Fruit fly (Drosophila melanogaster) whole organism, embryonic: ENCODE results near the gene CG6136.

Experiments used
- Ada2b ChIP-seq: fragments of 200-800 bp; sonication (Bioruptor generic); IDR thresholded peaks from 2 replicates; pipeline ENCODE4 v1.3.6; 2022; ENCODE audit warnings: missing biosample characterization, missing genetic modification characterization
- Atf3 ChIP-seq: fragments of 200-800 bp; sonication (Bioruptor generic); optimal IDR thresholded peaks from 3 replicates; lab custom pipeline; 2016; ENCODE audit warnings: missing biosample characterization, missing genetic modification characterization
- Bdp1 ChIP-seq: fragments of 200-800 bp; sonication (Bioruptor generic); optimal IDR thresholded peaks from 3 replicates; lab custom pipeline; 2016; ENCODE audit warnings: missing biosample characterization, missing genetic modification characterization
- BtbVII ChIP-seq: fragments of 200-800 bp; sonication (Bioruptor generic); optimal IDR thresholded peaks from 3 replicates; lab custom pipeline; 2017; ENCODE audit warnings: missing biosample characterization, mild to moderate bottlenecking, missing genetic modification characterization
- CG11085 ChIP-seq: fragments of 200-800 bp; sonication (Bioruptor generic); IDR thresholded peaks from 2 replicates; pipeline ENCODE4 v1.3.6; 2022; ENCODE audit warnings: missing biosample characterization, missing genetic modification characterization
- CG11398 ChIP-seq: fragments of 200-800 bp; sonication (Bioruptor generic); optimal IDR thresholded peaks from 2 replicates; lab custom pipeline; 2016; ENCODE audit warnings: missing biosample characterization, missing genetic modification characterization
- CG12942 ChIP-seq: fragments of 200-800 bp; sonication (Bioruptor generic); optimal IDR thresholded peaks from 3 replicates; lab custom pipeline; 2016; ENCODE audit warnings: missing biosample characterization, missing genetic modification characterization
- CG13424 ChIP-seq: fragments of 200-800 bp; sonication (Bioruptor generic); optimal IDR thresholded peaks from 2 replicates; lab custom pipeline; 2019; ENCODE audit warnings: missing biosample characterization, mild to moderate bottlenecking, missing genetic modification characterization, moderate library complexity
- CG13624 ChIP-seq: fragments of 200-800 bp; sonication (Bioruptor generic); optimal IDR thresholded peaks from 2 replicates; lab custom pipeline; 2016; ENCODE audit warnings: missing biosample characterization, missing genetic modification characterization
- CG15011 ChIP-seq: fragments of 200-800 bp; sonication (Bioruptor generic); optimal IDR thresholded peaks from 3 replicates; lab custom pipeline; 2018; ENCODE audit warnings: missing biosample characterization, mild to moderate bottlenecking, missing genetic modification characterization
- CG1603 ChIP-seq: fragments of 200-800 bp; sonication (Bioruptor generic); optimal IDR thresholded peaks from 2 replicates; lab custom pipeline; 2019; ENCODE audit warnings: missing biosample characterization, mild to moderate bottlenecking, missing genetic modification characterization, moderate library complexity
- CG17568 ChIP-seq: fragments of 200-800 bp; sonication (Bioruptor generic); optimal IDR thresholded peaks from 2 replicates; lab custom pipeline; 2018; ENCODE audit warnings: missing biosample characterization, mild to moderate bottlenecking, missing genetic modification characterization, moderate library complexity
- CG17829 ChIP-seq: fragments of 200-800 bp; optimal IDR thresholded peaks from 2 replicates; lab custom pipeline; 2019; ENCODE audit warnings: missing biosample characterization, mild to moderate bottlenecking, missing genetic modification characterization, moderate library complexity
- CG18011 ChIP-seq: fragments of 200-800 bp; sonication (Bioruptor generic); optimal IDR thresholded peaks from 2 replicates; lab custom pipeline; 2017; ENCODE audit warnings: missing biosample characterization, missing genetic modification characterization, mild to moderate bottlenecking, moderate library complexity, missing genotype
- CG2202 ChIP-seq: fragments of 200-800 bp; sonication (Bioruptor generic); optimal IDR thresholded peaks from 2 replicates; lab custom pipeline; 2018; ENCODE audit warnings: missing biosample characterization, mild to moderate bottlenecking, missing genetic modification characterization
- CG6689 ChIP-seq: fragments of 200-800 bp; sonication (Bioruptor generic); IDR thresholded peaks from 2 replicates; pipeline ENCODE4 v1.3.6; 2022; ENCODE audit warnings: missing biosample characterization, missing genetic modification characterization
- CG7556 ChIP-seq: fragments of 200-800 bp; sonication (Bioruptor generic); optimal IDR thresholded peaks from 2 replicates; lab custom pipeline; 2017; ENCODE audit warnings: missing biosample characterization, mild to moderate bottlenecking, missing genetic modification characterization
- CG7987 ChIP-seq: fragments of 200-800 bp; sonication (Bioruptor generic); optimal IDR thresholded peaks from 2 replicates; lab custom pipeline; 2018; ENCODE audit warnings: missing biosample characterization, mild to moderate bottlenecking, missing genetic modification characterization, moderate library complexity
- CG8359 ChIP-seq: fragments of 200-800 bp; sonication (Bioruptor generic); optimal IDR thresholded peaks from 2 replicates; lab custom pipeline; 2017; ENCODE audit warnings: missing biosample characterization, mild to moderate bottlenecking, missing genetic modification characterization, borderline replicate concordance
- CG9609 ChIP-seq: fragments of 200-800 bp; sonication (Bioruptor generic); optimal IDR thresholded peaks from 3 replicates; lab custom pipeline; 2016; ENCODE audit warnings: missing biosample characterization, missing genetic modification characterization
- CoRest ChIP-seq: fragments of 200-800 bp; sonication (Bioruptor generic); optimal IDR thresholded peaks from 3 replicates; lab custom pipeline; 2018; ENCODE audit warnings: missing biosample characterization, mild to moderate bottlenecking, missing genetic modification characterization, moderate library complexity
- D19B ChIP-seq: fragments of 200-800 bp; sonication (Bioruptor generic); optimal IDR thresholded peaks from 2 replicates; lab custom pipeline; 2017; ENCODE audit warnings: missing biosample characterization, mild to moderate bottlenecking, missing genetic modification characterization
- H2.0 ChIP-seq: fragments of 200-800 bp; sonication (Bioruptor generic); IDR thresholded peaks from 2 replicates; pipeline ENCODE4 v1.3.6; 2022; ENCODE audit warnings: missing biosample characterization, missing genetic modification characterization
- HmgD ChIP-seq: fragments of 200-800 bp; sonication (Bioruptor generic); optimal IDR thresholded peaks from 3 replicates; lab custom pipeline; 2016; ENCODE audit warnings: missing biosample characterization, missing genetic modification characterization
- Hsf ChIP-seq: fragments of 200-800 bp; sonication (Bioruptor generic); optimal IDR thresholded peaks from 3 replicates; lab custom pipeline; 2016; ENCODE audit warnings: missing biosample characterization, missing genetic modification characterization
- Lim3 ChIP-seq: fragments of 200-800 bp; sonication (Bioruptor generic); IDR thresholded peaks from 2 replicates; pipeline ENCODE4 v1.3.6; 2022; ENCODE audit warnings: missing biosample characterization, missing genetic modification characterization
- MTF-1 ChIP-seq: fragments of 200-800 bp; sonication (Bioruptor generic); optimal IDR thresholded peaks from 2 replicates; lab custom pipeline; 2018; ENCODE audit warnings: missing biosample characterization, mild to moderate bottlenecking, missing genetic modification characterization, borderline replicate concordance
- Opbp ChIP-seq: fragments of 200-800 bp; sonication (Bioruptor generic); IDR thresholded peaks from 3 replicates; pipeline ENCODE4 v1.3.6; 2022; ENCODE audit warnings: missing biosample characterization, missing genetic modification characterization; ENCODE audit not compliant: partially characterized antibody
- Rx ChIP-seq: fragments of 200-800 bp; sonication (Bioruptor generic); IDR thresholded peaks from 2 replicates; pipeline ENCODE4 v1.3.6; 2022; ENCODE audit warnings: missing biosample characterization, missing genetic modification characterization
- Spps ChIP-seq: fragments of 200-800 bp; sonication (Bioruptor generic); optimal IDR thresholded peaks from 2 replicates; lab custom pipeline; 2018; ENCODE audit warnings: missing biosample characterization, mild to moderate bottlenecking, missing genetic modification characterization
- Stat92E ChIP-seq, 3 experiments: fragments of >200 bp in 2 of 3; fragments of 200-800 bp in 1 of 3; sonication (Bioruptor generic) in 1 of 3; optimal IDR thresholded peaks; 2 replicates each; lab custom pipeline; 2017 to 2019; ENCODE audit warnings: missing biosample characterization in 3 of 3, missing genetic modification characterization in 3 of 3, mild to moderate bottlenecking in 1 of 3, moderate library complexity in 1 of 3
- Taf1 ChIP-seq: fragments of 200-800 bp; sonication (Bioruptor generic); IDR thresholded peaks from 2 replicates; pipeline ENCODE4 v1.3.6; 2022; ENCODE audit warnings: missing biosample characterization, missing genetic modification characterization
- Xbp1 ChIP-seq: fragments of 200-800 bp; sonication (Bioruptor generic); optimal IDR thresholded peaks from 3 replicates; lab custom pipeline; 2016; ENCODE audit warnings: missing biosample characterization, mild to moderate bottlenecking, missing genetic modification characterization
- ac ChIP-seq: fragments of 200-800 bp; sonication (Bioruptor generic); optimal IDR thresholded peaks from 3 replicates; lab custom pipeline; 2017; ENCODE audit warnings: missing biosample characterization, mild to moderate bottlenecking, missing genetic modification characterization
- chinmo ChIP-seq: fragments of 200-800 bp; sonication (Bioruptor generic); IDR thresholded peaks from 4 replicates; pipeline ENCODE4 v1.3.6; 2022; ENCODE audit warnings: missing biosample characterization, missing genetic modification characterization; ENCODE audit not compliant: partially characterized antibody
- chm ChIP-seq: fragments of 200-800 bp; sonication (Bioruptor generic); IDR thresholded peaks from 2 replicates; pipeline ENCODE4 v1.3.6; 2022; ENCODE audit warnings: missing biosample characterization, missing genetic modification characterization
- crc ChIP-seq: fragments of 200-800 bp; sonication (Bioruptor generic); optimal IDR thresholded peaks from 2 replicates; lab custom pipeline; 2016; ENCODE audit warnings: missing biosample characterization, missing genetic modification characterization
- fru ChIP-seq: fragments of >200 bp; optimal IDR thresholded peaks from 2 replicates; lab custom pipeline; 2017
- lab ChIP-seq: fragments of 200-800 bp; sonication (Bioruptor generic); optimal IDR thresholded peaks from 3 replicates; lab custom pipeline; 2017; ENCODE audit warnings: missing biosample characterization, missing genetic modification characterization, mild to moderate bottlenecking, moderate library complexity, missing genetic modification reagents
- pb ChIP-seq: fragments of 200-800 bp; sonication (Bioruptor generic); optimal IDR thresholded peaks from 3 replicates; lab custom pipeline; 2016; ENCODE audit warnings: missing biosample characterization, missing genetic modification characterization
- pnt ChIP-seq: fragments of 200-800 bp; sonication (Bioruptor generic); optimal IDR thresholded peaks from 3 replicates; lab custom pipeline; 2016; ENCODE audit warnings: missing biosample characterization, missing genetic modification characterization
- psq ChIP-seq: fragments of 200-800 bp; sonication (Bioruptor generic); optimal IDR thresholded peaks from 2 replicates; lab custom pipeline; 2017; ENCODE audit warnings: missing biosample characterization, missing genetic modification characterization
- sens-2 ChIP-seq: fragments of 200-800 bp; sonication (Bioruptor generic); IDR thresholded peaks from 2 replicates; pipeline ENCODE4 v1.3.6; 2022; ENCODE audit warnings: missing biosample characterization, missing genetic modification characterization
- shn ChIP-seq: fragments of 200-800 bp; sonication (Bioruptor generic); optimal IDR thresholded peaks from 3 replicates; lab custom pipeline; 2016; ENCODE audit warnings: missing biosample characterization, missing genetic modification characterization
- sisA ChIP-seq: fragments of 200-800 bp; sonication (Bioruptor generic); IDR thresholded peaks from 2 replicates; pipeline ENCODE4 v1.3.6; 2022; ENCODE audit warnings: missing biosample characterization, missing genetic modification characterization
- tup ChIP-seq: fragments of 200-800 bp; sonication (Bioruptor generic); optimal IDR thresholded peaks from 2 replicates; lab custom pipeline; 2016; ENCODE audit warnings: missing biosample characterization, mild to moderate bottlenecking, missing genetic modification characterization, moderate library complexity
- tx ChIP-seq: fragments of 200-800 bp; sonication (Bioruptor generic); optimal IDR thresholded peaks from 2 replicates; lab custom pipeline; 2016; ENCODE audit warnings: missing biosample characterization, missing genetic modification characterization
- vvl ChIP-seq: fragments of 200-800 bp; sonication (Bioruptor generic); IDR thresholded peaks from 2 replicates; pipeline ENCODE4 v1.3.6; 2022; ENCODE audit warnings: missing biosample characterization, missing genetic modification characterization
- zen2 ChIP-seq: fragments of 200-800 bp; sonication (Bioruptor generic); IDR thresholded peaks from 3 replicates; pipeline ENCODE4 v1.3.6; 2022; ENCODE audit warnings: missing biosample characterization, missing genetic modification characterization; ENCODE audit not compliant: partially characterized antibody

Gene CG6136

dm6 chr3R:15418824-15419530 is 47.0 kb upstream of the CG6136 start (continued):
- no peak for TF ChIP-seq Bdp1
- TF ChIP-seq pb (GFP tag; lab: Kevin White, UChicago): no peak
- TF ChIP-seq Lim3 (GFP tag; lab: Robert Waterston, UW): no peak
- no peak for TF ChIP-seq CG9609
- TF ChIP-seq tup (GFP tag; lab: Kevin White, UChicago): no peak
- no peak for TF ChIP-seq pnt (GFP tag; lab: Kevin White, UChicago)
- peak; percentile 49; the same call in 1 of the 2 replicates for TF ChIP-seq sisA (GFP tag; lab: Robert Waterston, UW)
- no peak for TF ChIP-seq Taf1 (GFP tag; lab: Robert Waterston, UW)
- TF ChIP-seq CG18011 (GFP tag; lab: Kevin White, UChicago): peak; percentile 32
- TF ChIP-seq BtbVII (GFP tag; lab: Kevin White, UChicago): peak; percentile 66
- TF ChIP-seq CG15011 (GFP tag; lab: Kevin White, UChicago): peak; percentile 58
- TF ChIP-seq CG17829 (tag; lab: Kevin White, UChicago): peak; percentile 88
- TF ChIP-seq Opbp: no peak
- TF ChIP-seq D19B (GFP tag; lab: Kevin White, UChicago): no peak
- no peak for TF ChIP-seq crc (GFP tag; lab: Kevin White, UChicago)
- TF ChIP-seq chinmo (GFP tag; lab: Robert Waterston, UW): peak; percentile 75; the same call in 3 of the 4 replicates
- TF ChIP-seq Atf3: no peak
- no peak for TF ChIP-seq CG11398 (GFP tag; lab: Kevin White, UChicago)
- TF ChIP-seq vvl (GFP tag; lab: Robert Waterston, UW): no peak
- TF ChIP-seq Stat92E (GFP tag; optimal IDR thresholded peaks at IDR 0.05; lab: Kevin White, UChicago): peak in 1 of 3 experiments; percentile 36
- TF ChIP-seq CG7987 (GFP tag; lab: Kevin White, UChicago): no peak
- TF ChIP-seq Ada2b (GFP tag; lab: Robert Waterston, UW): no peak
- TF ChIP-seq Spps (tag; lab: Kevin White, UChicago): peak; percentile 53
- no peak for TF ChIP-seq MTF-1
- TF ChIP-seq ac (GFP tag; lab: Kevin White, UChicago): peak; percentile 59
- TF ChIP-seq CG7556 (GFP tag; lab: Kevin White, UChicago): peak; percentile 95
- TF ChIP-seq psq (GFP tag; lab: Kevin White, UChicago): peak; percentile 25
- TF ChIP-seq H2.0 (GFP tag; lab: Robert Waterston, UW): 0 out of 2 replicates have a peak, but pooled peaks have one; percentile 3
- no peak for TF ChIP-seq CG13624 (GFP tag; lab: Kevin White, UChicago)
- TF ChIP-seq CG8359 (GFP tag; lab: Kevin White, UChicago): no peak
- peak; percentile 90 for TF ChIP-seq CoRest
- TF ChIP-seq zen2: no peak
- TF ChIP-seq CG6689 (GFP tag; lab: Robert Waterston, UW): peak; percentile 61; the same call in 1 of the 2 replicates
- peak; percentile 46 for TF ChIP-seq CG12942 (GFP tag; lab: Kevin White, UChicago)
- TF ChIP-seq Xbp1: peak; percentile 72
- no peak for TF ChIP-seq sens-2 (GFP tag; lab: Robert Waterston, UW)
- peak; percentile 86 for TF ChIP-seq CG13424 (tag; lab: Kevin White, UChicago)
- no peak for TF ChIP-seq tx
- peak; percentile 48 for TF ChIP-seq Hsf (GFP tag; lab: Kevin White, UChicago)
- no peak for TF ChIP-seq HmgD (GFP tag; lab: Kevin White, UChicago)
- peak; percentile 52 for TF ChIP-seq CG2202 (tag; lab: Kevin White, UChicago)
- TF ChIP-seq chm (GFP tag; lab: Robert Waterston, UW): no peak
- no peak for TF ChIP-seq CG11085 (GFP tag; lab: Robert Waterston, UW)
- TF ChIP-seq CG1603 (tag; lab: Kevin White, UChicago): peak; percentile 22
- no peak for TF ChIP-seq fru (lab: Kevin White, UChicago)
- 0 out of 2 replicates have a peak, but pooled peaks have one; percentile 32 for TF ChIP-seq Rx
- peak; percentile 48 for TF ChIP-seq lab (GFP tag; lab: Kevin White, UChicago)
- TF ChIP-seq shn (GFP tag; lab: Kevin White, UChicago): no peak
- TF ChIP-seq CG17568 (GFP tag; lab: Kevin White, UChicago): no peak
